Worm (Caenorhabditis elegans): ENCODE results near the gene mpz-6.

The mpz-6 gene

DNA sequence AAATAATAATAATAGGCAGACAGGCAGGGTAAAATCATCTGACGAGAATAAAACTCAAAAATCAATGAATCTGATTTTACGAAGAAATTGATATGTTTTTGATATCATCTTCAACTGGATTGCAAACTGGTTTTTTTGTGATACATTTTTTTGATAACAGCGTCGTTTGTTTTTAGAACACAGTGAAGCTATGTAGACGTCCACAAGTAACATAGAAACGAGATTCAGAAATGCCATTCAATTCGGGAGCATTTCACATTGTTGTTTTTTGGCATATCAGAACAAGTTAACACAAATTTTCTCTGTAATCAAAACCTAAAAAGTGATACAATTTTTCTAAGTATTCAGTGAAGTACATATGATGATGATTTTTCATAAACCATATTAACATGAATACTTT, 31.3 kb upstream of the mpz-6 start, which contains the start of gene chil-13:
chil-13 (minus strand) TSS at position 101 of the 400 bp plus-strand sequence.
- TF ChIP-seq flt-1 (GFP tag; IDR thresholded peaks at IDR 0.05), result no peak
- no peak for TF ChIP-seq hnd-1 (tag; optimal IDR thresholded peaks at IDR 0.05)
- TF ChIP-seq ceh-36 (tag; optimal IDR thresholded peaks at IDR 0.05), result no peak
- TF ChIP-seq sea-1 (GFP tag; conservative IDR thresholded peaks at IDR 0.05), result no peak
- no peak for TF ChIP-seq hmbx-1 (tag; optimal IDR thresholded peaks at IDR 0.05)

DNA sequence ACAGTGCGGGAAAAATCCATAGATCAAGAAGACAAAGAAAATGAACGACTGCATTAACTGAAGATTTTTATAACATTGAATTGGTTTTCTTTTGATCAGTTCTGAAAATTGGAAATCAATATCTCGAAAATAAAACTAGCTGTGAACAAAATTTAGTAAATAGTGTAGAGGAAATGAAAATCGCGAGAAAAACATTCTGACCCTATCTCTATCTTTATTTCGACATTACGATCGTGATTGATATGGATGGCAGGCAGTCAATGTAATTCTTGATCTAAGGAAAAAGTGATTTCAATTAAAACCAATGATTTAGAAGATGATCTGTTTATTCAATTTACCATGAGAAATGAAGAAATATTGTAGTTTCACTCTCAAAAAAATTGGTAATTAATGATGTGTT, 29.1 kb upstream of the mpz-6 start, which contains the start of gene kin-16:
kin-16 (minus strand) TSS at position 101 of the 400 bp plus-strand sequence.
- TF ChIP-seq hnd-1 (tag; optimal IDR thresholded peaks at IDR 0.05) (no peak), sea-1 (GFP tag; conservative IDR thresholded peaks at IDR 0.05) (no peak), hmg-4 (GFP tag; optimal IDR thresholded peaks at IDR 0.05) (no peak), B0310.2 (tag; optimal IDR thresholded peaks at IDR 0.05) (no peak), flt-1 (GFP tag; IDR thresholded peaks at IDR 0.05) (no peak), aly-1 (tag; optimal IDR thresholded peaks at IDR 0.05) (no peak), tbx-37 (GFP tag; conservative IDR thresholded peaks at IDR 0.05) (no peak), pes-1 (GFP tag; IDR thresholded peaks at IDR 0.05) (no peak)

- TF ChIP-seq B0310.2 (tag; optimal IDR thresholded peaks at IDR 0.05), result no peak
- TF ChIP-seq ama-1 (optimal IDR thresholded peaks at IDR 0.05), result no peak
- no peak for TF ChIP-seq ceh-36 (tag; optimal IDR thresholded peaks at IDR 0.05)
- TF ChIP-seq scrt-1 (GFP tag; IDR thresholded peaks at IDR 0.05), result no peak
- TF ChIP-seq F13C5.2 (tag; optimal IDR thresholded peaks at IDR 0.05), result no peak
- TF ChIP-seq hmg-4 (GFP tag; optimal IDR thresholded peaks at IDR 0.05), result no peak
Observed at ce11 chrII:9433609-9434008, 26.7 kb upstream of the mpz-6 start, which contains the start of gene kin-15. kin-15 (minus strand) TSS chrII:9433709.

- TF ChIP-seq F13C5.2 (tag; optimal IDR thresholded peaks at IDR 0.05), result no peak
- TF ChIP-seq tbx-37 (GFP tag; conservative IDR thresholded peaks at IDR 0.05), result no peak
- no peak for TF ChIP-seq hnd-1 (tag; optimal IDR thresholded peaks at IDR 0.05)
- TF ChIP-seq hmbx-1 (tag; optimal IDR thresholded peaks at IDR 0.05), result no peak
- TF ChIP-seq tra-4 (tag; optimal IDR thresholded peaks at IDR 0.05), result no peak
- no peak for TF ChIP-seq hmg-4 (GFP tag; optimal IDR thresholded peaks at IDR 0.05)
- no peak for TF ChIP-seq flt-1 (GFP tag; IDR thresholded peaks at IDR 0.05)
- no peak for TF ChIP-seq aly-1 (tag; optimal IDR thresholded peaks at IDR 0.05)
- TF ChIP-seq ama-1 (optimal IDR thresholded peaks at IDR 0.05), result no peak
- TF ChIP-seq sea-1 (GFP tag; conservative IDR thresholded peaks at IDR 0.05), result no peak
- no peak for TF ChIP-seq tbx-11 (GFP tag; IDR thresholded peaks at IDR 0.05)
- TF ChIP-seq ceh-13 (GFP tag; optimal IDR thresholded peaks at IDR 0.05), result no peak
- no peak for TF ChIP-seq ceh-36 (tag; optimal IDR thresholded peaks at IDR 0.05)
- no peak for TF ChIP-seq B0310.2 (tag; optimal IDR thresholded peaks at IDR 0.05)
- no peak for TF ChIP-seq scrt-1 (GFP tag; IDR thresholded peaks at IDR 0.05)
- no peak for TF ChIP-seq pes-1 (GFP tag; IDR thresholded peaks at IDR 0.05)
- no peak for TF ChIP-seq ets-7 (tag; optimal IDR thresholded peaks at IDR 0.05)
Observed at ce11 chrII:9431119-9431518, 24.2 kb upstream of the mpz-6 start.

DNA sequence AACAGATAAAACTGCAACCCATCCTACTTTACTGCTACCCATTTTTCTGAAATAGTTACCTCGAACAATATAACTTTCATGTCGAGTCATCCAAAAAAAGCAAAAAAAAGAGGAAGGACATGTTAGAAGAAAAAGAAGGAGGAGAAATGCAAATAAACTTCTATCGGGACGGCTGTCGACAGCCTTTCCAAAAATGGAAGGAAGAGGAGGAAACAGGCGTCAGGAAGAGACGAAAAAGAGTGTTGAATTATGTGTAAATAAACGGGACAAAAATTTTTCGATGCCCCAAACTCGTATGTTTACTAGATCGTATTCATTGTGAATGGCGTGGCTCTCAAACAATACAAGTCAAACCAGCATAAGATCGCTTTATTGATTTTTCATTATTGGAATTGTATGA, 20.7 kb upstream of the mpz-6 start, which contains the start of gene M176.5:
M176.5 (minus strand) TSS at position 101 of the 400 bp plus-strand sequence.
- TF ChIP-seq F13C5.2 (tag; optimal IDR thresholded peaks at IDR 0.05) (no peak), sea-1 (GFP tag; conservative IDR thresholded peaks at IDR 0.05) (no peak), ceh-36 (tag; optimal IDR thresholded peaks at IDR 0.05) (no peak), B0310.2 (tag; optimal IDR thresholded peaks at IDR 0.05) (no peak), tra-4 (tag; optimal IDR thresholded peaks at IDR 0.05) (no peak), tbx-37 (GFP tag; conservative IDR thresholded peaks at IDR 0.05) (no peak), ama-1 (optimal IDR thresholded peaks at IDR 0.05) (no peak), hnd-1 (tag; optimal IDR thresholded peaks at IDR 0.05) (no peak), aly-1 (tag; optimal IDR thresholded peaks at IDR 0.05) (no peak), hmg-4 (GFP tag; optimal IDR thresholded peaks at IDR 0.05) (no peak), flt-1 (GFP tag; IDR thresholded peaks at IDR 0.05) (no peak), hmbx-1 (tag; optimal IDR thresholded peaks at IDR 0.05) (no peak), tbx-11 (GFP tag; IDR thresholded peaks at IDR 0.05) (no peak), ceh-13 (GFP tag; optimal IDR thresholded peaks at IDR 0.05) (no peak), pes-1 (GFP tag; IDR thresholded peaks at IDR 0.05) (no peak)

DNA sequence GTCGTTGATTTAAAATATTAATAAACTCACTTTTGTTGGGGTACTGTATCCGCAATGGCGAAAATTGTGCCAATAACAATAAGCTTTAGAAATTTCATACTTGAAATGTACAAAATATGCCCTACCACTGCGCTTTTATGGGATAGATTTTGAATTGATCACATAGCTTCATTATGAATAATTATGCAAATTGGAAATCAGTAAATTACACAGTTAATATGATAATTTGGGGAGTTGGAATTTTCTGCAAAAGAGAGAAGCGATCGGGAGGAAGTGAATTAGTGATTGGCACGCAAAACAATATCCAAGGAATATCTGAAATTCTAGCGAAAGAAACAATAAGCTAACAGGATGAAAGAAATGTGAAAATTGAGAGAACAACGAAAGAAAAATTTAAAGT, 19.2 kb upstream of the mpz-6 start, which contains the start of gene M176.10:
M176.10 (minus strand) TSS at position 101 of the 400 bp plus-strand sequence.
- TF ChIP-seq ceh-13 (GFP tag; optimal IDR thresholded peaks at IDR 0.05) (no peak), tra-4 (tag; optimal IDR thresholded peaks at IDR 0.05) (no peak), ceh-36 (tag; optimal IDR thresholded peaks at IDR 0.05) (no peak), tbx-37 (GFP tag; conservative IDR thresholded peaks at IDR 0.05) (no peak), F13C5.2 (tag; optimal IDR thresholded peaks at IDR 0.05) (no peak), flt-1 (GFP tag; IDR thresholded peaks at IDR 0.05) (no peak), pes-1 (GFP tag; IDR thresholded peaks at IDR 0.05) (no peak), hnd-1 (tag; optimal IDR thresholded peaks at IDR 0.05) (no peak), hmg-4 (GFP tag; optimal IDR thresholded peaks at IDR 0.05) (no peak), hmbx-1 (tag; optimal IDR thresholded peaks at IDR 0.05) (no peak), sea-1 (GFP tag; conservative IDR thresholded peaks at IDR 0.05) (no peak), ama-1 (optimal IDR thresholded peaks at IDR 0.05) (no peak), aly-1 (tag; optimal IDR thresholded peaks at IDR 0.05) (no peak), scrt-1 (GFP tag; IDR thresholded peaks at IDR 0.05) (no peak), B0310.2 (tag; optimal IDR thresholded peaks at IDR 0.05) (no peak), ets-7 (tag; optimal IDR thresholded peaks at IDR 0.05) (no peak), tbx-11 (GFP tag; IDR thresholded peaks at IDR 0.05) (no peak)

ce11 chrII:9421969-9422368, 15.0 kb upstream of the mpz-6 start, which contains the start of gene M176.11:
M176.11 (plus strand) TSS chrII:9422269.
- TF ChIP-seq aly-1 (tag; optimal IDR thresholded peaks at IDR 0.05) (no peak), tbx-37 (GFP tag; conservative IDR thresholded peaks at IDR 0.05) (no peak), ceh-36 (tag; optimal IDR thresholded peaks at IDR 0.05) (no peak), hmg-4 (GFP tag; optimal IDR thresholded peaks at IDR 0.05) (no peak), hmbx-1 (tag; optimal IDR thresholded peaks at IDR 0.05) (no peak), pes-1 (GFP tag; IDR thresholded peaks at IDR 0.05) (no peak), scrt-1 (GFP tag; IDR thresholded peaks at IDR 0.05) (no peak), ceh-13 (GFP tag; optimal IDR thresholded peaks at IDR 0.05) (no peak), sea-1 (GFP tag; conservative IDR thresholded peaks at IDR 0.05) (no peak), tra-4 (tag; optimal IDR thresholded peaks at IDR 0.05) (no peak), B0310.2 (tag; optimal IDR thresholded peaks at IDR 0.05) (no peak), hnd-1 (tag; optimal IDR thresholded peaks at IDR 0.05) (no peak)
